Worm (Caenorhabditis elegans) whole organism, L2 larva: Measurements from ENCODE around the gene zmp-3.

Source experiments
- F13H6.1 ChIP-seq: sonication (generic microtip); optimal IDR thresholded peaks from 2 replicates; lab custom pipeline; 2016; ENCODE audit warnings: missing genetic modification characterization, missing compliant biosample characterization
- R02D3.7 ChIP-seq: fragments of 150-350 bp; optimal IDR thresholded peaks from 2 replicates; lab custom pipeline; 2014; ENCODE audit warnings: missing biosample characterization, missing genetic modification characterization
- ZK546.5 ChIP-seq: sonication (generic microtip); optimal IDR thresholded peaks from 2 replicates; lab custom pipeline; 2017; ENCODE audit warnings: missing biosample characterization, missing genetic modification characterization
- ama-1 ChIP-seq: fragments of 150-350 bp; optimal IDR thresholded peaks from 2 replicates; lab custom pipeline; 2018; ENCODE audit warnings: inconsistent platforms
- elt-1 ChIP-seq: fragments of 150-350 bp; optimal IDR thresholded peaks from 2 replicates; lab custom pipeline; 2014; ENCODE audit warnings: missing biosample characterization, missing genetic modification characterization
- nhr-10 ChIP-seq: sonication (generic microtip); optimal IDR thresholded peaks from 2 replicates; lab custom pipeline; 2017; ENCODE audit warnings: missing biosample characterization, missing genetic modification characterization

- TF ChIP-seq R02D3.7 (tag; lab: Kevin White, UChicago), result no peak
- no peak for TF ChIP-seq ama-1
- TF ChIP-seq F13H6.1 (tag; lab: Kevin White, UChicago), result no peak
- no peak for TF ChIP-seq nhr-10
- no peak for TF ChIP-seq ZK546.5 (tag; lab: Kevin White, UChicago)
- no peak for TF ChIP-seq elt-1 (tag; lab: Kevin White, UChicago)
Measured at ce11 chrV:2875422-2875821, 34.0 kb downstream of the zmp-3 start, which contains the start of gene folt-2.
